Worm (Caenorhabditis elegans) whole organism, L2 larva: Measurements from ENCODE around the gene fbxa-190.

Experiments
- C34F6.9 ChIP-seq: fragments of 150-350 bp; optimal IDR thresholded peaks from 2 replicates; lab custom pipeline; 2014; ENCODE audit warnings: missing biosample characterization, missing genetic modification characterization
- F13H6.1 ChIP-seq: sonication (generic microtip); optimal IDR thresholded peaks from 2 replicates; lab custom pipeline; 2016; ENCODE audit warnings: missing genetic modification characterization, missing compliant biosample characterization
- R02D3.7 ChIP-seq: fragments of 150-350 bp; optimal IDR thresholded peaks from 2 replicates; lab custom pipeline; 2014; ENCODE audit warnings: missing biosample characterization, missing genetic modification characterization
- Y55F3AM.14 ChIP-seq: fragments of 200-800 bp; sonication (Bioruptor generic); optimal IDR thresholded peaks from 2 replicates; lab custom pipeline; 2018; ENCODE audit warnings: mild to moderate bottlenecking, missing genetic modification characterization, missing compliant biosample characterization
- ZK546.5 ChIP-seq: sonication (generic microtip); optimal IDR thresholded peaks from 2 replicates; lab custom pipeline; 2017; ENCODE audit warnings: missing biosample characterization, missing genetic modification characterization
- alr-1 ChIP-seq: fragments of 150-350 bp; optimal IDR thresholded peaks from 2 replicates; lab custom pipeline; 2014; ENCODE audit warnings: missing biosample characterization, missing genetic modification characterization
- aly-2 ChIP-seq: fragments of 150-350 bp; optimal IDR thresholded peaks from 2 replicates; lab custom pipeline; 2014; ENCODE audit warnings: missing biosample characterization, missing genetic modification characterization
- ama-1 ChIP-seq: fragments of 150-350 bp; optimal IDR thresholded peaks from 2 replicates; lab custom pipeline; 2018; ENCODE audit warnings: inconsistent platforms
- blmp-1 ChIP-seq: sonication (generic microtip); optimal IDR thresholded peaks from 2 replicates; lab custom pipeline; 2017; ENCODE audit warnings: missing genetic modification characterization, mild to moderate bottlenecking, missing compliant biosample characterization, antibody characterized with exemption, moderate library complexity; ENCODE audit not compliant: insufficient read depth
- ceh-16 ChIP-seq: fragments of 150-350 bp; optimal IDR thresholded peaks from 2 replicates; lab custom pipeline; 2014; ENCODE audit warnings: missing biosample characterization, missing genetic modification characterization
- crh-2 ChIP-seq: sonication (generic microtip); optimal IDR thresholded peaks from 2 replicates; lab custom pipeline; 2017; ENCODE audit warnings: missing biosample characterization, missing genetic modification characterization
- dmd-4 ChIP-seq: sonication (generic microtip); optimal IDR thresholded peaks from 2 replicates; lab custom pipeline; 2017; ENCODE audit warnings: missing biosample characterization, missing genetic modification characterization
- egl-27 ChIP-seq: sonication (generic microtip); optimal IDR thresholded peaks from 3 replicates; lab custom pipeline; 2017; ENCODE audit warnings: missing biosample characterization, missing genetic modification reagents, missing genetic modification characterization
- elt-1 ChIP-seq: fragments of 150-350 bp; optimal IDR thresholded peaks from 2 replicates; lab custom pipeline; 2014; ENCODE audit warnings: missing biosample characterization, missing genetic modification characterization
- fos-1 ChIP-seq: fragments of 150-350 bp; optimal IDR thresholded peaks from 2 replicates; lab custom pipeline; 2014; ENCODE audit warnings: missing biosample characterization, missing genetic modification characterization
- gmeb-1 ChIP-seq: fragments of 150-350 bp; optimal IDR thresholded peaks from 2 replicates; lab custom pipeline; 2014; ENCODE audit warnings: missing biosample characterization, missing genetic modification characterization
- lin-11 ChIP-seq: fragments of 150-350 bp; sonication (generic microtip); optimal IDR thresholded peaks from 2 replicates; lab custom pipeline; 2014; ENCODE audit warnings: missing biosample characterization, missing genetic modification characterization, inconsistent platforms, mixed read lengths
- lin-39 ChIP-seq: fragments of 150-350 bp; optimal IDR thresholded peaks from 2 replicates; lab custom pipeline; 2014; ENCODE audit warnings: missing biosample characterization, missing genetic modification reagents, missing genetic modification characterization
- lsy-2 ChIP-seq, 2 experiments: fragments of 150-350 bp in 1 of 2; sonication (generic microtip) in 1 of 2; optimal IDR thresholded peaks; 2 replicates each; lab custom pipeline; 2014 to 2017; ENCODE audit warnings: missing biosample characterization in 2 of 2, missing genetic modification characterization in 2 of 2
- mbf-1 ChIP-seq: sonication (generic microtip); optimal IDR thresholded peaks from 2 replicates; lab custom pipeline; 2017; ENCODE audit warnings: missing biosample characterization, missing genetic modification characterization
- mdl-1 ChIP-seq, 2 experiments: fragments of 150-350 bp in 1 of 2; sonication (generic microtip) in 1 of 2; optimal IDR thresholded peaks; 2 replicates each; lab custom pipeline; 2017; ENCODE audit warnings: missing biosample characterization in 2 of 2, missing genetic modification characterization in 2 of 2
- nhr-11 ChIP-seq: fragments of 150-350 bp; optimal IDR thresholded peaks from 2 replicates; lab custom pipeline; 2014; ENCODE audit warnings: missing biosample characterization, missing genetic modification characterization
- nhr-12 ChIP-seq: fragments of 150-350 bp; optimal IDR thresholded peaks from 2 replicates; lab custom pipeline; 2014; ENCODE audit warnings: missing biosample characterization, missing genetic modification characterization
- nhr-21 ChIP-seq: fragments of 150-350 bp; optimal IDR thresholded peaks from 2 replicates; lab custom pipeline; 2014; ENCODE audit warnings: missing biosample characterization, missing genetic modification characterization
- nhr-23 ChIP-seq: fragments of 150-350 bp; optimal IDR thresholded peaks from 2 replicates; lab custom pipeline; 2014; ENCODE audit warnings: missing biosample characterization, missing genetic modification reagents, missing genetic modification characterization
- nhr-237 ChIP-seq: fragments of 150-350 bp; optimal IDR thresholded peaks from 2 replicates; lab custom pipeline; 2014; ENCODE audit warnings: missing biosample characterization, missing genetic modification characterization
- nhr-25 ChIP-seq: fragments of 150-350 bp; sonication (generic microtip); optimal IDR thresholded peaks from 3 replicates; lab custom pipeline; 2014; ENCODE audit warnings: missing biosample characterization, missing genetic modification characterization
- nhr-6 ChIP-seq: fragments of 150-350 bp; optimal IDR thresholded peaks from 2 replicates; lab custom pipeline; 2014; ENCODE audit warnings: missing biosample characterization, missing genetic modification characterization
- nhr-77 ChIP-seq: fragments of 150-350 bp; optimal IDR thresholded peaks from 2 replicates; lab custom pipeline; 2014; ENCODE audit warnings: missing biosample characterization, missing genetic modification characterization
- peb-1 ChIP-seq: fragments of 150-350 bp; optimal IDR thresholded peaks from 2 replicates; lab custom pipeline; 2014; ENCODE audit warnings: missing biosample characterization, missing genetic modification characterization
- sem-4 ChIP-seq: fragments of 150-350 bp; optimal IDR thresholded peaks from 2 replicates; lab custom pipeline; 2014; ENCODE audit warnings: missing biosample characterization, missing genetic modification reagents, missing genetic modification characterization
- skn-1 ChIP-seq: sonication (generic microtip); optimal IDR thresholded peaks from 2 replicates; lab custom pipeline; 2017; ENCODE audit warnings: missing biosample characterization, missing genetic modification characterization
- sma-9 ChIP-seq, 2 experiments: fragments of 150-350 bp in 1 of 2; sonication (generic microtip) in 1 of 2; optimal IDR thresholded peaks; 2 replicates each; lab custom pipeline; 2014 to 2016; ENCODE audit warnings: missing genetic modification characterization in 2 of 2, mild to moderate bottlenecking in 1 of 2, missing biosample characterization in 1 of 2, missing compliant biosample characterization in 1 of 2, missing genetic modification reagents in 1 of 2, moderate library complexity in 1 of 2
- snpc-4 ChIP-seq: fragments of 150-350 bp; optimal IDR thresholded peaks from 2 replicates; lab custom pipeline; 2014; ENCODE audit warnings: missing biosample characterization, missing genetic modification characterization
- unc-39 ChIP-seq: fragments of 150-350 bp; optimal IDR thresholded peaks from 2 replicates; lab custom pipeline; 2014; ENCODE audit warnings: missing biosample characterization, missing genetic modification characterization
- unc-62 ChIP-seq: fragments of 150-350 bp; optimal IDR thresholded peaks from 2 replicates; lab custom pipeline; 2014; ENCODE audit warnings: missing biosample characterization, missing genetic modification reagents, missing genetic modification characterization
- zag-1 ChIP-seq: fragments of 150-350 bp; optimal IDR thresholded peaks from 2 replicates; lab custom pipeline; 2014; ENCODE audit warnings: missing biosample characterization, missing genetic modification characterization
- ztf-1 ChIP-seq: fragments of 200-800 bp; sonication (Bioruptor generic); conservative IDR thresholded peaks from 2 replicates; pipeline ENCODE4 v1.3.6; 2022; ENCODE audit warnings: missing genetic modification characterization, missing compliant biosample characterization
- ztf-4 ChIP-seq: fragments of 150-350 bp; optimal IDR thresholded peaks from 2 replicates; lab custom pipeline; 2014; ENCODE audit warnings: missing biosample characterization, missing genetic modification characterization

The fbxa-190 gene

ce11 chrX:1379391-1379790 lies 7.6 kb downstream of the fbxa-190 start (continued):
- peak; percentile 21 for TF ChIP-seq zag-1 (tag; lab: Kevin White, UChicago)
- peak; percentile 43 for TF ChIP-seq snpc-4 (tag; lab: Kevin White, UChicago)
- no peak for TF ChIP-seq nhr-25
- TF ChIP-seq unc-62 (GFP tag; lab: Kevin White, UChicago): no peak
- TF ChIP-seq nhr-21: peak; percentile 67
- no peak for TF ChIP-seq mbf-1 (tag; lab: Kevin White, UChicago)
- TF ChIP-seq nhr-11: no peak
- no peak for TF ChIP-seq elt-1 (tag; lab: Kevin White, UChicago)
- TF ChIP-seq R02D3.7 (tag; lab: Kevin White, UChicago): no peak
- peak; percentile 61 for TF ChIP-seq crh-2 (tag; lab: Kevin White, UChicago)
- TF ChIP-seq Y55F3AM.14 (GFP tag; lab: Kevin White, UChicago): peak; percentile 45
- no peak for TF ChIP-seq alr-1 (tag; lab: Kevin White, UChicago)
- no peak for TF ChIP-seq ztf-4
- TF ChIP-seq lin-11 (tag; lab: Kevin White, UChicago): peak; percentile 65
- no peak for TF ChIP-seq nhr-12 (tag; lab: Kevin White, UChicago)
- no peak for TF ChIP-seq ceh-16
- no peak for TF ChIP-seq ztf-1 (GFP tag; lab: Robert Waterston, UW)
- peak; percentile 1 for TF ChIP-seq nhr-77 (tag; lab: Kevin White, UChicago)
- no peak for TF ChIP-seq ama-1 (lab: Kevin White, UChicago)
- no peak for TF ChIP-seq unc-39

DNA sequence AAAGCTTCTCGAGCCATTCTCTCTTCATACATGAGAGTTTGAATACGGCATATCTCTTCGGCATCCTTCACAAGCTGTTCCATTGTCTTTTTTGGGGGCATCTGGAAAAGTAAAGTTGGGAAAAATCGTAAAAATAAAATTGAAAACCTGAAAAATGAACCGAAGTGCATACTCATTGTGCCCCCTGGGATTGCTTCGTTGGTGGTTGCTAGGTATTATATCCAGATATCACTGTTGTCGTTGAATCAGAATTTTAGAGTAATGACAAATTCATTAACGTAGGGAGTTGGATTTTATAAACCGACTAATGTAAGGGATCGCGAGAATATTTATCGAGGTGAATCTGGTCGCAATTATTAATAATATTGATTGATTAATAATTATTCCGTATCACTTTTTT lies 9.8 kb downstream of the fbxa-190 start, which contains the start of gene F56C3.10:
TSS of gene F56C3.10 (minus strand) at position 101 of the 400 bp plus-strand sequence.
- TF ChIP-seq nhr-23 (tag; lab: Kevin White, UChicago) (no peak), nhr-11 (no peak), sem-4 (no peak), fos-1 (no peak), unc-62 (GFP tag; lab: Kevin White, UChicago) (no peak), mdl-1 (tag; optimal IDR thresholded peaks at IDR 0.05; lab: Kevin White, UChicago) (no peak), F13H6.1 (tag; lab: Kevin White, UChicago) (no peak), skn-1 (tag; lab: Kevin White, UChicago) (no peak), mbf-1 (tag; lab: Kevin White, UChicago) (no peak), unc-39 (no peak), sma-9 (GFP tag; optimal IDR thresholded peaks at IDR 0.05; lab: Kevin White, UChicago) (no peak), sma-9 (tag; optimal IDR thresholded peaks at IDR 0.05; lab: Kevin White, UChicago) (no peak), alr-1 (tag; lab: Kevin White, UChicago) (no peak), nhr-6 (no peak), dmd-4 (tag; lab: Kevin White, UChicago) (no peak), nhr-21 (no peak), peb-1 (tag; lab: Kevin White, UChicago) (no peak), nhr-25 (no peak), nhr-77 (tag; lab: Kevin White, UChicago) (no peak), aly-2 (tag; lab: Kevin White, UChicago) (no peak), lin-39 (tag; lab: Kevin White, UChicago) (no peak)

- TF ChIP-seq crh-2 (tag; lab: Kevin White, UChicago) (no peak), C34F6.9 (tag; lab: Kevin White, UChicago) (no peak), lsy-2 (tag; optimal IDR thresholded peaks at IDR 0.05; lab: Kevin White, UChicago) (no peak), nhr-11 (no peak), nhr-237 (tag; lab: Kevin White, UChicago) (no peak), peb-1 (tag; lab: Kevin White, UChicago) (no peak), gmeb-1 (tag; lab: Kevin White, UChicago) (no peak), egl-27 (no peak), unc-39 (no peak), alr-1 (tag; lab: Kevin White, UChicago) (no peak), nhr-21 (no peak), blmp-1 (tag; lab: Kevin White, UChicago) (no peak), ZK546.5 (no peak), snpc-4 (tag; lab: Kevin White, UChicago) (no peak), elt-1 (tag; lab: Kevin White, UChicago) (no peak)
Measured at ce11 chrX:1383546-1383945, 11.7 kb downstream of the fbxa-190 start.
